Worm (Caenorhabditis elegans) whole organism, mixed stage, embryonic: ENCODE data around the gene B0524.6.

ENCODE experiments used
- drap-1 ChIP-seq: fragments of 200-800 bp; sonication (Bioruptor generic); optimal IDR thresholded peaks from 3 replicates; lab custom pipeline; 2018; ENCODE audit warnings: mild to moderate bottlenecking, missing genetic modification characterization, missing compliant biosample characterization
- lin-32 ChIP-seq: fragments of 200-800 bp; sonication (Bioruptor generic); optimal IDR thresholded peaks from 2 replicates; lab custom pipeline; 2018; ENCODE audit warnings: mild to moderate bottlenecking, missing genetic modification characterization, missing compliant biosample characterization
- lsy-2 ChIP-seq: fragments of 150-350 bp; optimal IDR thresholded peaks from 2 replicates; lab custom pipeline; 2014; ENCODE audit warnings: missing biosample characterization, missing genetic modification characterization
- nhr-2 ChIP-seq: fragments of 150-350 bp; optimal IDR thresholded peaks from 2 replicates; lab custom pipeline; 2014; ENCODE audit warnings: missing biosample characterization, missing genetic modification characterization
- nhr-76 ChIP-seq: sonication (generic microtip); optimal IDR thresholded peaks from 2 replicates; lab custom pipeline; 2017; ENCODE audit warnings: missing biosample characterization, missing genetic modification characterization
- pha-4 ChIP-seq: fragments of 150-350 bp; optimal IDR thresholded peaks from 2 replicates; lab custom pipeline; 2018; ENCODE audit warnings: missing biosample characterization, missing genetic modification reagents, missing genetic modification characterization
- snpc-4 ChIP-seq: fragments of 150-350 bp; optimal IDR thresholded peaks from 2 replicates; lab custom pipeline; 2014; ENCODE audit warnings: missing biosample characterization, missing genetic modification characterization
- unc-62 ChIP-seq: fragments of 150-350 bp; optimal IDR thresholded peaks from 2 replicates; lab custom pipeline; 2014; ENCODE audit warnings: missing biosample characterization, missing genetic modification reagents, missing genetic modification characterization
- ztf-11 ChIP-seq: fragments of 150-350 bp; optimal IDR thresholded peaks from 2 replicates; lab custom pipeline; 2014; ENCODE audit warnings: missing biosample characterization, missing genetic modification characterization

DNA sequence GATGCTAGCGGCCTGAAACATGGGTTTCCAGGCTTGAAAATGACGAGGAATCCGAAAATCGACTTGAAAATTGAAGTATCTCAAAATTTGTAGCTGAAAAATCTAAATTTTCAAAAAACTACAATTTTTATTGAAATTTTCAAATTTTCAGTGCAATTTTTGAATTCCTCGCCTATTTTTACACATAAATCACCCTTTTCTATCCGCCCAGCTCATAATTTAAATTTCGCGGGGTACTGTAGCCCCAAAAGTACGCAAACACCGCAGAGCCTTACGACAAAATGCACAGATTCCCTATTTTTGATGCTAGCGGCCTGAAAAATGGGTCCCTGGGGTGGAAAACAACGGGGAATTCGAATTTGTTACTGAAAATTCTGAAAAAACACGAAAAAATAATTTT is 26.1 kb upstream of the B0524.6 start:
- TF ChIP-seq lin-32 (no peak), unc-62 (GFP tag; lab: Kevin White, UChicago) (no peak), nhr-76 (tag; lab: Kevin White, UChicago) (no peak), ztf-11 (tag; lab: Kevin White, UChicago) (no peak), lsy-2 (tag; lab: Kevin White, UChicago) (peak; percentile 12), nhr-2 (tag; lab: Kevin White, UChicago) (no peak), pha-4 (tag; lab: Kevin White, UChicago) (no peak), drap-1 (GFP tag; lab: Kevin White, UChicago) (no peak), snpc-4 (tag; lab: Kevin White, UChicago) (no peak)
